Fruit fly (Drosophila melanogaster) whole organism, embryonic: ENCODE data around the gene anox.

Experiments
- Atf3 ChIP-seq: fragments of 200-800 bp; sonication (Bioruptor generic); optimal IDR thresholded peaks from 3 replicates; lab custom pipeline; 2016; ENCODE audit warnings: missing biosample characterization, missing genetic modification characterization
- B-H2 ChIP-seq: fragments of 200-800 bp; sonication (Bioruptor generic); optimal IDR thresholded peaks from 2 replicates; lab custom pipeline; 2018; ENCODE audit warnings: missing biosample characterization, mild to moderate bottlenecking, missing genetic modification characterization
- Bgb ChIP-seq: fragments of 200-800 bp; sonication (Bioruptor generic); IDR thresholded peaks from 2 replicates; pipeline ENCODE4 v1.3.6; 2022; ENCODE audit warnings: missing biosample characterization, missing genetic modification characterization; ENCODE audit not compliant: partially characterized antibody
- CG1024 ChIP-seq: fragments of 200-800 bp; sonication (Bioruptor generic); IDR thresholded peaks from 2 replicates; pipeline ENCODE4 v1.3.6; 2022; ENCODE audit warnings: missing biosample characterization, missing genetic modification characterization
- CG10431 ChIP-seq: fragments of 200-800 bp; sonication (Bioruptor generic); optimal IDR thresholded peaks from 3 replicates; lab custom pipeline; 2018; ENCODE audit warnings: missing biosample characterization, mild to moderate bottlenecking, missing genetic modification characterization
- CG10462 ChIP-seq: fragments of 200-800 bp; sonication (Bioruptor generic); optimal IDR thresholded peaks from 2 replicates; lab custom pipeline; 2016; ENCODE audit warnings: missing biosample characterization, missing genetic modification characterization
- CG10543 ChIP-seq: fragments of 200-800 bp; sonication (Bioruptor generic); optimal IDR thresholded peaks from 3 replicates; lab custom pipeline; 2017; ENCODE audit warnings: missing biosample characterization, mild to moderate bottlenecking, missing genetic modification characterization, moderate library complexity
- CG11560 ChIP-seq: fragments of 200-800 bp; sonication (Bioruptor generic); IDR thresholded peaks from 3 replicates; pipeline ENCODE4 v1.3.6; 2022; ENCODE audit warnings: missing biosample characterization, missing genetic modification characterization
- CG12219 ChIP-seq: fragments of 200-800 bp; sonication (Bioruptor generic); optimal IDR thresholded peaks from 3 replicates; lab custom pipeline; 2018; ENCODE audit warnings: missing biosample characterization, mild to moderate bottlenecking, missing genetic modification characterization
- CG14667 ChIP-seq: fragments of 200-800 bp; sonication (Bioruptor generic); IDR thresholded peaks from 2 replicates; pipeline ENCODE4 v1.3.6; 2022; ENCODE audit warnings: missing biosample characterization, missing genetic modification characterization
- CG18476 ChIP-seq: fragments of 200-800 bp; sonication (Bioruptor generic); optimal IDR thresholded peaks from 2 replicates; lab custom pipeline; 2016; ENCODE audit warnings: missing biosample characterization, mild to moderate bottlenecking, missing genetic modification characterization
- CG2875 ChIP-seq: fragments of 200-800 bp; sonication (Bioruptor generic); optimal IDR thresholded peaks from 2 replicates; lab custom pipeline; 2017; ENCODE audit warnings: missing biosample characterization, mild to moderate bottlenecking, missing genetic modification characterization, missing genetic modification reagents
- CG3163 ChIP-seq: fragments of 200-800 bp; sonication (Bioruptor generic); optimal IDR thresholded peaks from 3 replicates; lab custom pipeline; 2016; ENCODE audit warnings: missing biosample characterization, missing genetic modification characterization
- CG4707 ChIP-seq: fragments of 200-800 bp; sonication (Bioruptor generic); optimal IDR thresholded peaks from 2 replicates; lab custom pipeline; 2018; ENCODE audit warnings: missing biosample characterization, mild to moderate bottlenecking, missing genetic modification characterization, moderate library complexity
- CTCF ChIP-seq: fragments of 200-800 bp; sonication (Bioruptor generic); optimal IDR thresholded peaks from 2 replicates; lab custom pipeline; 2017; ENCODE audit warnings: missing biosample characterization, mild to moderate bottlenecking, missing genetic modification characterization, moderate library complexity
- CoRest ChIP-seq: fragments of 200-800 bp; sonication (Bioruptor generic); optimal IDR thresholded peaks from 3 replicates; lab custom pipeline; 2018; ENCODE audit warnings: missing biosample characterization, mild to moderate bottlenecking, missing genetic modification characterization, moderate library complexity
- Dp ChIP-seq: fragments of 200-800 bp; sonication (Bioruptor generic); optimal IDR thresholded peaks from 2 replicates; lab custom pipeline; 2018; ENCODE audit warnings: missing biosample characterization, mild to moderate bottlenecking, missing genetic modification characterization, moderate library complexity
- HLH4C ChIP-seq: fragments of 200-800 bp; sonication (Bioruptor generic); IDR thresholded peaks from 3 replicates; pipeline ENCODE4 v1.3.6; 2022; ENCODE audit warnings: missing biosample characterization, missing genetic modification characterization; ENCODE audit not compliant: partially characterized antibody
- Kr ChIP-seq: fragments of 200-800 bp; sonication (Bioruptor generic); optimal IDR thresholded peaks from 2 replicates; lab custom pipeline; 2017; ENCODE audit warnings: missing biosample characterization, mild to moderate bottlenecking, missing genetic modification characterization
- Lim3 ChIP-seq: fragments of 200-800 bp; sonication (Bioruptor generic); IDR thresholded peaks from 2 replicates; pipeline ENCODE4 v1.3.6; 2022; ENCODE audit warnings: missing biosample characterization, missing genetic modification characterization
- Max ChIP-seq: fragments of 200-800 bp; sonication (Bioruptor generic); optimal IDR thresholded peaks from 2 replicates; lab custom pipeline; 2016; ENCODE audit warnings: missing biosample characterization, mild to moderate bottlenecking, missing genetic modification characterization
- Meics ChIP-seq: fragments of 200-800 bp; sonication (Bioruptor generic); optimal IDR thresholded peaks from 2 replicates; lab custom pipeline; 2017; ENCODE audit warnings: missing biosample characterization, mild to moderate bottlenecking, missing genetic modification characterization
- Myb ChIP-seq: fragments of 200-800 bp; sonication (Bioruptor generic); optimal IDR thresholded peaks from 2 replicates; lab custom pipeline; 2016; ENCODE audit warnings: missing biosample characterization, missing genetic modification characterization
- Optix ChIP-seq: fragments of 200-800 bp; sonication (Bioruptor generic); IDR thresholded peaks from 3 replicates; pipeline ENCODE4 v1.3.6; 2022; ENCODE audit warnings: missing biosample characterization, missing genetic modification characterization
- Spps ChIP-seq: fragments of 200-800 bp; sonication (Bioruptor generic); optimal IDR thresholded peaks from 2 replicates; lab custom pipeline; 2018; ENCODE audit warnings: missing biosample characterization, mild to moderate bottlenecking, missing genetic modification characterization
- Stat92E ChIP-seq, 3 experiments: fragments of >200 bp in 2 of 3; fragments of 200-800 bp in 1 of 3; sonication (Bioruptor generic) in 1 of 3; optimal IDR thresholded peaks; 2 replicates each; lab custom pipeline; 2017 to 2019; ENCODE audit warnings: missing biosample characterization in 3 of 3, missing genetic modification characterization in 3 of 3, mild to moderate bottlenecking in 1 of 3, moderate library complexity in 1 of 3
- Trl ChIP-seq, 3 experiments: fragments of >200 bp in 2 of 3; fragments of 200-800 bp in 1 of 3; sonication (Bioruptor generic) in 1 of 3; optimal IDR thresholded peaks; 2 replicates in 1 of 3; 3 replicates in 2 of 3; lab custom pipeline; 2016 to 2017; ENCODE audit warnings: missing biosample characterization in 1 of 3, missing genetic modification characterization in 1 of 3
- YL-1 ChIP-seq: fragments of 200-800 bp; sonication (Bioruptor generic); optimal IDR thresholded peaks from 3 replicates; lab custom pipeline; 2017; ENCODE audit warnings: missing biosample characterization, mild to moderate bottlenecking, missing genetic modification characterization
- bab2 ChIP-seq: fragments of 200-800 bp; sonication (Bioruptor generic); optimal IDR thresholded peaks from 2 replicates; lab custom pipeline; 2016; ENCODE audit warnings: missing biosample characterization, missing genetic modification characterization
- bbx ChIP-seq: fragments of 200-800 bp; sonication (Bioruptor generic); IDR thresholded peaks from 2 replicates; pipeline ENCODE4 v1.3.6; 2022; ENCODE audit warnings: missing biosample characterization, missing genetic modification characterization; ENCODE audit not compliant: partially characterized antibody
- btn ChIP-seq: fragments of 200-800 bp; sonication (Bioruptor generic); optimal IDR thresholded peaks from 2 replicates; lab custom pipeline; 2016; ENCODE audit warnings: missing biosample characterization, missing genetic modification characterization
- cato ChIP-seq: fragments of 200-800 bp; sonication (Bioruptor generic); optimal IDR thresholded peaks from 2 replicates; lab custom pipeline; 2016; ENCODE audit warnings: missing biosample characterization, missing genetic modification characterization, borderline replicate concordance
- cg ChIP-seq: fragments of 200-800 bp; sonication (Bioruptor generic); optimal IDR thresholded peaks from 3 replicates; lab custom pipeline; 2019; ENCODE audit warnings: missing biosample characterization, mild to moderate bottlenecking, missing genetic modification characterization, moderate library complexity
- chinmo ChIP-seq: fragments of 200-800 bp; sonication (Bioruptor generic); IDR thresholded peaks from 4 replicates; pipeline ENCODE4 v1.3.6; 2022; ENCODE audit warnings: missing biosample characterization, missing genetic modification characterization; ENCODE audit not compliant: partially characterized antibody
- crp ChIP-seq, 2 experiments: fragments of 200-800 bp; sonication (Bioruptor generic); optimal IDR thresholded peaks; 2 replicates in 1 of 2; 3 replicates in 1 of 2; lab custom pipeline; 2017; ENCODE audit warnings: missing biosample characterization in 2 of 2, missing genetic modification characterization in 2 of 2, mild to moderate bottlenecking in 1 of 2, moderate library complexity in 1 of 2
- dm ChIP-seq: fragments of 200-800 bp; sonication (Bioruptor generic); optimal IDR thresholded peaks from 3 replicates; lab custom pipeline; 2016; ENCODE audit warnings: missing biosample characterization, missing genetic modification characterization
- insv ChIP-seq, 2 experiments: fragments of 200-800 bp; sonication (Bioruptor generic); optimal IDR thresholded peaks; 3 replicates each; lab custom pipeline; 2016 to 2018; ENCODE audit warnings: missing biosample characterization in 2 of 2, missing genetic modification characterization in 2 of 2
- maf-S ChIP-seq: fragments of 200-800 bp; sonication (Bioruptor generic); optimal IDR thresholded peaks from 2 replicates; lab custom pipeline; 2016; ENCODE audit warnings: missing biosample characterization, missing genetic modification characterization
- nerfin-1 ChIP-seq: fragments of 200-800 bp; sonication (Bioruptor generic); optimal IDR thresholded peaks from 3 replicates; lab custom pipeline; 2019; ENCODE audit warnings: missing biosample characterization, mild to moderate bottlenecking, missing genetic modification characterization, moderate library complexity
- org-1 ChIP-seq: fragments of 200-800 bp; sonication (Bioruptor generic); optimal IDR thresholded peaks from 2 replicates; lab custom pipeline; 2017; ENCODE audit warnings: missing biosample characterization, missing genetic modification characterization
- pnt ChIP-seq: fragments of 200-800 bp; sonication (Bioruptor generic); optimal IDR thresholded peaks from 3 replicates; lab custom pipeline; 2016; ENCODE audit warnings: missing biosample characterization, missing genetic modification characterization
- psq ChIP-seq: fragments of 200-800 bp; sonication (Bioruptor generic); optimal IDR thresholded peaks from 2 replicates; lab custom pipeline; 2017; ENCODE audit warnings: missing biosample characterization, missing genetic modification characterization
- salm ChIP-seq: fragments of 200-800 bp; sonication (Bioruptor generic); optimal IDR thresholded peaks from 2 replicates; lab custom pipeline; 2018; ENCODE audit warnings: missing biosample characterization, mild to moderate bottlenecking, missing genetic modification characterization
- sens ChIP-seq: fragments of 200-800 bp; sonication (Bioruptor generic); peaks from one replicate; lab custom pipeline; 2016; ENCODE audit warnings: missing biosample characterization, missing genetic modification characterization
- sens-2 ChIP-seq: fragments of 200-800 bp; sonication (Bioruptor generic); IDR thresholded peaks from 2 replicates; pipeline ENCODE4 v1.3.6; 2022; ENCODE audit warnings: missing biosample characterization, missing genetic modification characterization
- sna ChIP-seq: fragments of 200-800 bp; sonication (Bioruptor generic); IDR thresholded peaks from 2 replicates; pipeline ENCODE4 v1.3.6; 2022; ENCODE audit warnings: missing biosample characterization, missing genetic modification characterization; ENCODE audit not compliant: partially characterized antibody
- so ChIP-seq: fragments of 200-800 bp; sonication (Bioruptor generic); IDR thresholded peaks from 3 replicates; pipeline ENCODE4 v1.3.6; 2022; ENCODE audit warnings: missing biosample characterization, missing genetic modification characterization
- unpg ChIP-seq: fragments of 200-800 bp; sonication (Bioruptor generic); optimal IDR thresholded peaks from 3 replicates; lab custom pipeline; 2018; ENCODE audit warnings: missing biosample characterization, mild to moderate bottlenecking, missing genetic modification characterization, moderate library complexity
- zf30C ChIP-seq: fragments of 200-800 bp; sonication (Bioruptor generic); optimal IDR thresholded peaks from 3 replicates; lab custom pipeline; 2018; ENCODE audit warnings: missing biosample characterization, mild to moderate bottlenecking, missing genetic modification characterization

anox gene

dm6 chrX:21323933-21324688 is 5.0 kb upstream of the anox start, which contains the start of the genes Dd and CG1486 (continued):
- TF ChIP-seq so (no peak), org-1 (no peak), CG3163 (GFP tag; lab: Kevin White, UChicago) (no peak), CG2875 (no peak), CG18476 (GFP tag; lab: Kevin White, UChicago) (no peak), CG10543 (GFP tag; lab: Kevin White, UChicago) (peak; percentile 30), cato (GFP tag; lab: Kevin White, UChicago) (no peak), CG12219 (GFP tag; lab: Kevin White, UChicago) (no peak), bbx (peak; percentile 89), nerfin-1 (tag; lab: Kevin White, UChicago) (peak; percentile 82), salm (tag; lab: Kevin White, UChicago) (no peak), sens-2 (GFP tag; lab: Robert Waterston, UW) (no peak), Dp (GFP tag; lab: Kevin White, UChicago) (peak; percentile 22), YL-1 (GFP tag; lab: Kevin White, UChicago) (peak; percentile 34), bab2 (no peak), zf30C (no peak), HLH4C (GFP tag; lab: Robert Waterston, UW) (peak; percentile 90), CG10462 (GFP tag; lab: Kevin White, UChicago) (no peak), Max (GFP tag; lab: Kevin White, UChicago) (peak; percentile 22), CoRest (tag; lab: Kevin White, UChicago) (peak; percentile 37), Optix (GFP tag; lab: Robert Waterston, UW) (no peak), CG14667 (GFP tag; lab: Robert Waterston, UW) (no peak), chinmo (GFP tag; lab: Robert Waterston, UW) (peak; percentile 80; the same call in 2 of the 4 replicates), Bgb (peak; percentile 88), btn (GFP tag; lab: Kevin White, UChicago) (no peak), CG10431 (GFP tag; lab: Kevin White, UChicago) (no peak), crp (GFP tag; optimal IDR thresholded peaks at IDR 0.05; lab: Kevin White, UChicago) (peak in 1 of 2 experiments; percentile 14), Stat92E (GFP tag; optimal IDR thresholded peaks at IDR 0.05; lab: Kevin White, UChicago) (peak in 1 of 3 experiments; percentile 4), Atf3 (GFP tag; lab: Kevin White, UChicago) (no peak), Kr (GFP tag; lab: Kevin White, UChicago) (no peak), Lim3 (GFP tag; lab: Robert Waterston, UW) (no peak), pnt (peak; percentile 9), sens (GFP tag; lab: Kevin White, UChicago) (peak; percentile 29), sna (GFP tag; lab: Robert Waterston, UW) (peak; percentile 69; the same call in 1 of the 2 replicates), Spps (tag; lab: Kevin White, UChicago) (no peak), insv (GFP tag; optimal IDR thresholded peaks at IDR 0.05; lab: Kevin White, UChicago) (peak in 1 of 2 experiments; percentile 2), psq (GFP tag; lab: Kevin White, UChicago) (no peak), CG1024 (GFP tag; lab: Robert Waterston, UW) (no peak), CG11560 (tag; lab: Robert Waterston, UW) (peak; percentile 44; the same call in 1 of the 3 replicates), unpg (GFP tag; lab: Kevin White, UChicago) (no peak), CTCF (peak; percentile 33), dm (GFP tag; lab: Kevin White, UChicago) (peak; percentile 53), CG4707 (GFP tag; lab: Kevin White, UChicago) (no peak), Trl (optimal IDR thresholded peaks at IDR 0.05; lab: Kevin White, UChicago) (peak in 1 of 2 experiments; percentile 39), Trl (GFP tag; optimal IDR thresholded peaks at IDR 0.05; lab: Kevin White, UChicago) (no peak), maf-S (GFP tag; lab: Kevin White, UChicago) (no peak), Myb (peak; percentile 23), cg (GFP tag; lab: Kevin White, UChicago) (peak; percentile 93), B-H2 (GFP tag; lab: Kevin White, UChicago) (no peak), Meics (GFP tag; lab: Kevin White, UChicago) (no peak)
